Fruit fly (Drosophila melanogaster) whole organism, prepupa: Measurements from ENCODE around the gene Cpr65Au.

ENCODE experiments used
- Blimp-1 ChIP-seq: fragments of 200-800 bp; sonication (Bioruptor generic); optimal IDR thresholded peaks from 3 replicates; lab custom pipeline; 2017; ENCODE audit warnings: missing biosample characterization, missing genetic modification characterization, mild to moderate bottlenecking, moderate library complexity, missing genetic modification reagents
- CG10631 ChIP-seq: fragments of 200-800 bp; sonication (Bioruptor generic); optimal IDR thresholded peaks from 2 replicates; lab custom pipeline; 2016; ENCODE audit warnings: missing biosample characterization, missing genetic modification characterization
- CG11294 ChIP-seq: fragments of 200-800 bp; sonication (Bioruptor generic); IDR thresholded peaks from 2 replicates; pipeline ENCODE4 v1.3.6; 2022; ENCODE audit warnings: missing biosample characterization, missing genetic modification characterization
- CG11762 ChIP-seq: fragments of 200-800 bp; sonication (Bioruptor generic); optimal IDR thresholded peaks from 3 replicates; lab custom pipeline; 2016; ENCODE audit warnings: missing biosample characterization, missing genetic modification characterization; ENCODE audit not compliant: insufficient read depth
- CG11902 ChIP-seq: fragments of 200-800 bp; sonication (Bioruptor generic); optimal IDR thresholded peaks from 3 replicates; lab custom pipeline; 2016; ENCODE audit warnings: missing biosample characterization, missing genetic modification characterization
- CG15336 ChIP-seq: fragments of 200-800 bp; sonication (Bioruptor generic); IDR thresholded peaks from 2 replicates; pipeline ENCODE4 v1.3.6; 2022; ENCODE audit warnings: missing biosample characterization, missing genetic modification characterization
- CG1621 ChIP-seq: fragments of 200-800 bp; sonication (Bioruptor generic); optimal IDR thresholded peaks from 3 replicates; lab custom pipeline; 2018; ENCODE audit warnings: missing biosample characterization, mild to moderate bottlenecking, missing genetic modification characterization
- CG16779 ChIP-seq: fragments of 200-800 bp; sonication (Bioruptor generic); optimal IDR thresholded peaks from 3 replicates; lab custom pipeline; 2017; ENCODE audit warnings: missing biosample characterization, mild to moderate bottlenecking, missing genetic modification characterization
- CG3032 ChIP-seq: fragments of 200-800 bp; optimal IDR thresholded peaks from 2 replicates; lab custom pipeline; 2019; ENCODE audit warnings: missing biosample characterization, mild to moderate bottlenecking, missing genetic modification characterization, moderate library complexity
- CG31627 ChIP-seq: fragments of 200-800 bp; sonication (Bioruptor generic); optimal IDR thresholded peaks from 3 replicates; lab custom pipeline; 2016; ENCODE audit warnings: missing biosample characterization, missing genetic modification characterization
- CG32006 ChIP-seq: fragments of 200-800 bp; sonication (Bioruptor generic); optimal IDR thresholded peaks from 3 replicates; lab custom pipeline; 2017; ENCODE audit warnings: missing biosample characterization, mild to moderate bottlenecking, missing genetic modification characterization
- CG34406 ChIP-seq: fragments of 200-800 bp; sonication (Bioruptor generic); optimal IDR thresholded peaks from 3 replicates; lab custom pipeline; 2016; ENCODE audit warnings: missing biosample characterization, missing genetic modification characterization
- CG3919 ChIP-seq: fragments of 200-800 bp; sonication (Bioruptor generic); optimal IDR thresholded peaks from 3 replicates; lab custom pipeline; 2016; ENCODE audit warnings: missing biosample characterization, missing genetic modification characterization
- CG4318 ChIP-seq: fragments of 200-800 bp; sonication (Bioruptor generic); optimal IDR thresholded peaks from 3 replicates; lab custom pipeline; 2017; ENCODE audit warnings: missing biosample characterization, mild to moderate bottlenecking, missing genetic modification characterization
- CG6163 ChIP-seq: fragments of 200-800 bp; sonication (Bioruptor generic); IDR thresholded peaks from 3 replicates; pipeline ENCODE4 v1.3.6; 2022; ENCODE audit warnings: missing biosample characterization, missing genetic modification characterization
- CG6276 ChIP-seq: fragments of 200-800 bp; sonication (Bioruptor generic); optimal IDR thresholded peaks from 2 replicates; lab custom pipeline; 2017; ENCODE audit warnings: missing biosample characterization, mild to moderate bottlenecking, missing genetic modification characterization
- CG6792 ChIP-seq: fragments of 200-800 bp; sonication (Bioruptor generic); optimal IDR thresholded peaks from 3 replicates; lab custom pipeline; 2016; ENCODE audit warnings: missing biosample characterization, missing genetic modification characterization
- CG7368 ChIP-seq: fragments of 200-800 bp; sonication (Bioruptor generic); optimal IDR thresholded peaks from 3 replicates; lab custom pipeline; 2016; ENCODE audit warnings: missing biosample characterization, missing genetic modification characterization
- CG8119 ChIP-seq: fragments of 200-800 bp; sonication (Bioruptor generic); IDR thresholded peaks from 3 replicates; pipeline ENCODE4 v1.3.6; 2022; ENCODE audit warnings: missing biosample characterization, missing genetic modification characterization
- CG8319 ChIP-seq: fragments of 200-800 bp; sonication (Bioruptor generic); optimal IDR thresholded peaks from 3 replicates; lab custom pipeline; 2016; ENCODE audit warnings: missing biosample characterization, missing genetic modification characterization
- CG8632 ChIP-seq: fragments of 200-800 bp; sonication (Bioruptor generic); optimal IDR thresholded peaks from 3 replicates; lab custom pipeline; 2016; ENCODE audit warnings: missing biosample characterization, missing genetic modification characterization
- CG9139 ChIP-seq: fragments of 200-800 bp; sonication (Bioruptor generic); optimal IDR thresholded peaks from 3 replicates; lab custom pipeline; 2017; ENCODE audit warnings: missing biosample characterization, mild to moderate bottlenecking, missing genetic modification characterization
- Eip75B ChIP-seq: fragments of 200-800 bp; sonication (Bioruptor generic); optimal IDR thresholded peaks from 3 replicates; lab custom pipeline; 2016; ENCODE audit warnings: missing biosample characterization, missing genetic modification characterization
- Eip78C ChIP-seq: fragments of 200-800 bp; sonication (Bioruptor generic); peaks from one replicate; lab custom pipeline; 2016; ENCODE audit warnings: missing biosample characterization, missing genetic modification characterization
- Ets21C ChIP-seq: fragments of 200-800 bp; sonication (Bioruptor generic); optimal IDR thresholded peaks from 3 replicates; lab custom pipeline; 2016; ENCODE audit warnings: missing biosample characterization, missing genetic modification characterization
- Ets96B ChIP-seq: fragments of 200-800 bp; optimal IDR thresholded peaks from 2 replicates; lab custom pipeline; 2019; ENCODE audit warnings: missing biosample characterization, mild to moderate bottlenecking, missing genetic modification characterization, moderate library complexity
- Gug ChIP-seq: fragments of 200-800 bp; sonication (Bioruptor generic); IDR thresholded peaks from 2 replicates; pipeline ENCODE4 v1.3.6; 2022; ENCODE audit warnings: missing biosample characterization, missing genetic modification characterization
- Hr38 ChIP-seq: sonication (Bioruptor generic); optimal IDR thresholded peaks from 2 replicates; lab custom pipeline; 2016; ENCODE audit warnings: missing biosample characterization, missing genetic modification characterization
- Hr39 ChIP-seq: fragments of 200-800 bp; sonication (Bioruptor generic); optimal IDR thresholded peaks from 2 replicates; lab custom pipeline; 2016; ENCODE audit warnings: missing biosample characterization, missing genetic modification characterization
- Lpt ChIP-seq: fragments of 200-800 bp; sonication (Bioruptor generic); optimal IDR thresholded peaks from 3 replicates; lab custom pipeline; 2016; ENCODE audit warnings: missing biosample characterization, missing genetic modification characterization
- OdsH ChIP-seq: fragments of 200-800 bp; sonication (Bioruptor generic); optimal IDR thresholded peaks from 3 replicates; lab custom pipeline; 2016; ENCODE audit warnings: missing biosample characterization, missing genetic modification characterization
- Smox ChIP-seq: fragments of 200-800 bp; sonication (Bioruptor generic); optimal IDR thresholded peaks from 3 replicates; lab custom pipeline; 2016; ENCODE audit warnings: missing biosample characterization, missing genetic modification characterization
- Sox102F ChIP-seq: fragments of 200-800 bp; sonication (Bioruptor generic); optimal IDR thresholded peaks from 2 replicates; lab custom pipeline; 2016; ENCODE audit warnings: missing biosample characterization, mild to moderate bottlenecking, missing genetic modification characterization
- achi ChIP-seq: fragments of 200-800 bp; sonication (Bioruptor generic); optimal IDR thresholded peaks from 3 replicates; lab custom pipeline; 2016; ENCODE audit warnings: missing biosample characterization, missing genetic modification characterization
- acj6 ChIP-seq: fragments of 200-800 bp; sonication (Bioruptor generic); optimal IDR thresholded peaks from 3 replicates; lab custom pipeline; 2016; ENCODE audit warnings: missing biosample characterization, missing genetic modification characterization
- cyc ChIP-seq: fragments of 200-800 bp; sonication (Bioruptor generic); optimal IDR thresholded peaks from 3 replicates; lab custom pipeline; 2016; ENCODE audit warnings: missing biosample characterization, missing genetic modification characterization
- dsx ChIP-seq: fragments of 200-800 bp; optimal IDR thresholded peaks from 3 replicates; lab custom pipeline; 2019; ENCODE audit warnings: missing biosample characterization, mild to moderate bottlenecking, missing genetic modification characterization, moderate library complexity; ENCODE audit not compliant: poor library complexity, severe bottlenecking
- eg ChIP-seq: fragments of 200-800 bp; sonication (Bioruptor generic); IDR thresholded peaks from 3 replicates; pipeline ENCODE4 v1.3.6; 2022; ENCODE audit warnings: missing biosample characterization, missing genetic modification characterization
- fd85E ChIP-seq: fragments of 200-800 bp; sonication (Bioruptor generic); optimal IDR thresholded peaks from 3 replicates; lab custom pipeline; 2016; ENCODE audit warnings: missing biosample characterization, missing genetic modification characterization
- fkh ChIP-seq: fragments of 200-800 bp; sonication (Bioruptor generic); optimal IDR thresholded peaks from 3 replicates; lab custom pipeline; 2017; ENCODE audit warnings: missing biosample characterization, mild to moderate bottlenecking, missing genetic modification characterization, moderate library complexity
- net ChIP-seq: fragments of 200-800 bp; sonication (Bioruptor generic); optimal IDR thresholded peaks from 3 replicates; lab custom pipeline; 2016; ENCODE audit warnings: missing biosample characterization, missing genetic modification characterization
- pdm3 ChIP-seq: fragments of 200-800 bp; sonication (Bioruptor generic); optimal IDR thresholded peaks from 3 replicates; lab custom pipeline; 2016; ENCODE audit warnings: missing biosample characterization, missing genetic modification characterization
- salr ChIP-seq, 2 experiments: fragments of 200-800 bp; sonication (Bioruptor generic); optimal IDR thresholded peaks; 3 replicates each; lab custom pipeline; 2016 to 2018; ENCODE audit warnings: missing biosample characterization in 2 of 2, missing genetic modification characterization in 2 of 2, mild to moderate bottlenecking in 1 of 2
- spab ChIP-seq: fragments of 200-800 bp; sonication (Bioruptor generic); optimal IDR thresholded peaks from 2 replicates; lab custom pipeline; 2017; ENCODE audit warnings: missing biosample characterization, mild to moderate bottlenecking, missing genetic modification characterization, missing genetic modification reagents
- ss ChIP-seq, 2 experiments: fragments of 200-800 bp; sonication (Bioruptor generic); optimal IDR thresholded peaks; 2 replicates in 1 of 2; 3 replicates in 1 of 2; lab custom pipeline; 2017 to 2018; ENCODE audit warnings: mild to moderate bottlenecking in 2 of 2, missing biosample characterization in 2 of 2, missing genetic modification characterization in 2 of 2, moderate library complexity in 1 of 2
- topi ChIP-seq: fragments of 200-800 bp; sonication (Bioruptor generic); optimal IDR thresholded peaks from 3 replicates; lab custom pipeline; 2016; ENCODE audit warnings: missing biosample characterization, missing genetic modification characterization

Cpr65Au gene

DNA sequence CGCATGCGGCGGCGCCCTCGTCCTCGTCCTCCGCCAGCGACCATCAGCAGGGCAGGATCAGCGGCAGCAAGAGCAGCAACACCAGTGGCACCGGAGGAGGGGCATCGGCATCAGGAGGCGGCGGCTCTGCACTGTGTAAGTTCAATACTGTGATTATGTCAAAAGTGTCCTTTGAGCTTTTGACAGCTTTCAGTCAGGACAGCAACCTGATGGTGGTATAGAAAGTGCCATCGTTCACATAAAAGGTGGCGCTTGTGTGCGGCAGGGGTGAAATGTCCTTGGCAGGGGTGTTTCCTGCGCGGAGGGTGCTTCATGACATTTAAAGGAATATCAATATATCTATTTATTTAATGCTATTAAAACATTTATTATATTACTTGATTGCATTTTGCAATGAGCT, 28.3 kb downstream of the Cpr65Au start:
- TF ChIP-seq CG15336 (GFP tag; lab: Robert Waterston, UW) (no peak), pdm3 (no peak), topi (GFP tag; lab: Kevin White, UChicago) (no peak), eg (GFP tag; lab: Robert Waterston, UW) (no peak), salr (GFP tag; optimal IDR thresholded peaks at IDR 0.05; lab: Kevin White, UChicago) (no peak), Smox (GFP tag; lab: Kevin White, UChicago) (no peak), Gug (GFP tag; lab: Robert Waterston, UW) (no peak), Eip75B (GFP tag; lab: Kevin White, UChicago) (no peak), Blimp-1 (GFP tag; lab: Kevin White, UChicago) (no peak), CG31627 (no peak), CG7368 (GFP tag; lab: Kevin White, UChicago) (no peak), CG11762 (GFP tag; lab: Kevin White, UChicago) (no peak)

DNA sequence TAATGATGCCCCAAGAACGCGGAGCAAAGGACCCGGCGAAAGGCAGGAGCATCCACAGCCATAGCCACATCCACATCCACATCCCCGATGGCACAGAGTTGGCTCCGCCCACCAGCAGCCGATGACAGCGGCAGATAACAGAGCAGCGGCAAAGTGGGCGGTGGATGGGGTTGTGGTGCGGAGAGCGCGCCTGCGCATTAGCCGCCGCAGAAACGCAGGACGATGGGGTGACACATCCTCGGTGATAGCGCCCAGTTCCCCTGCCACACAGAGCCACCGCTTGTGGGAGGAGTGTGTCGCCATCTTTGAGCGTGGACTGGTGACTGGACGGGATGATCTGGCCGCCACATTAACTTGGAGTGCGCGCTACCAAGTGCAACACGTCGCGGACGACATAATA, 34.6 kb downstream of the Cpr65Au start, which contains the start of gene Ets65A:
Gene Ets65A (plus strand): TSS at position 348 of the 400 bp plus-strand sequence.
- peak; percentile 53 for TF ChIP-seq CG7368 (GFP tag; lab: Kevin White, UChicago)
- TF ChIP-seq CG11294 (GFP tag; lab: Robert Waterston, UW): no peak
- TF ChIP-seq, all 60 proteins: peak for 1

- TF ChIP-seq net (GFP tag; lab: Kevin White, UChicago): peak; percentile 87
- peak; percentile 22 for TF ChIP-seq CG9139 (GFP tag; lab: Kevin White, UChicago)
- peak; percentile 94 for TF ChIP-seq acj6
- peak; percentile 94 for TF ChIP-seq Eip78C
- TF ChIP-seq Ets96B: peak; percentile 89
- TF ChIP-seq dsx (GFP tag; lab: Kevin White, UChicago): peak; percentile 82
- peak; percentile 82 for TF ChIP-seq Sox102F
- TF ChIP-seq CG1621 (tag; lab: Kevin White, UChicago): peak; percentile 76
- peak; percentile 87 for TF ChIP-seq CG8632 (GFP tag; lab: Kevin White, UChicago)
- TF ChIP-seq CG6163: peak; percentile 94
- TF ChIP-seq eg (GFP tag; lab: Robert Waterston, UW): peak; percentile 94
- TF ChIP-seq CG31627: peak; percentile 92
- TF ChIP-seq Hr38 (GFP tag; lab: Kevin White, UChicago): peak; percentile 40
- no peak; the same call in 1 of the 3 replicates for TF ChIP-seq CG8119 (GFP tag; lab: Robert Waterston, UW)
- peak; percentile 74 to 83 for TF ChIP-seq salr (GFP tag; optimal IDR thresholded peaks at IDR 0.05; lab: Kevin White, UChicago)
- peak; percentile 85 for TF ChIP-seq CG8319 (GFP tag; lab: Kevin White, UChicago)
- TF ChIP-seq pdm3: peak; percentile 92
- TF ChIP-seq Gug (GFP tag; lab: Robert Waterston, UW): peak; percentile 91
- TF ChIP-seq CG4318 (GFP tag; lab: Kevin White, UChicago): peak; percentile 92
- peak; percentile 40 for TF ChIP-seq fd85E (GFP tag; lab: Kevin White, UChicago)
- TF ChIP-seq CG6792 (GFP tag; lab: Kevin White, UChicago): peak; percentile 83
- TF ChIP-seq CG10631 (GFP tag; lab: Kevin White, UChicago): peak; percentile 96
- peak; percentile 85 for TF ChIP-seq Ets21C (GFP tag; lab: Kevin White, UChicago)
- TF ChIP-seq CG34406 (GFP tag; lab: Kevin White, UChicago): peak; percentile 90
- TF ChIP-seq spab (GFP tag; lab: Kevin White, UChicago): peak; percentile 68
- peak; percentile 82 for TF ChIP-seq Lpt (GFP tag; lab: Kevin White, UChicago)
- peak in 1 of 2 experiments; percentile 53 for TF ChIP-seq ss (GFP tag; optimal IDR thresholded peaks at IDR 0.05; lab: Kevin White, UChicago)
- TF ChIP-seq CG11294 (GFP tag; lab: Robert Waterston, UW): peak; percentile 94
- TF ChIP-seq CG11902 (GFP tag; lab: Kevin White, UChicago): peak; percentile 95
- peak; percentile 52 for TF ChIP-seq CG6276 (GFP tag; lab: Kevin White, UChicago)
- peak; percentile 92 for TF ChIP-seq CG3032 (tag; lab: Kevin White, UChicago)
- TF ChIP-seq CG32006 (GFP tag; lab: Kevin White, UChicago): peak; percentile 92
- TF ChIP-seq cyc (GFP tag; lab: Kevin White, UChicago): peak; percentile 93
- TF ChIP-seq CG11762 (GFP tag; lab: Kevin White, UChicago): peak; percentile 80
- TF ChIP-seq CG3919 (GFP tag; lab: Kevin White, UChicago): peak; percentile 91
- TF ChIP-seq fkh (GFP tag; lab: Kevin White, UChicago): peak; percentile 83
- TF ChIP-seq CG16779: no peak
- peak; percentile 91 for TF ChIP-seq achi (GFP tag; lab: Kevin White, UChicago)
- TF ChIP-seq Eip75B (GFP tag; lab: Kevin White, UChicago): peak; percentile 65
- TF ChIP-seq Hr39: peak; percentile 92
- peak; percentile 96 for TF ChIP-seq OdsH
Measured at dm6 chr3L:6094697-6095096, 37.2 kb downstream of the Cpr65Au start, which contains the start of the genes CG10467 and loj. Gene CG10467, minus strand, starts transcription at chr3L:6094747. Gene loj, plus strand, starts transcription at chr3L:6094987.
